Worm (Caenorhabditis elegans) whole organism, L2 larva: ENCODE measurements around the gene srh-120.

Experiments used
- alr-1 ChIP-seq: fragments of 150-350 bp; optimal IDR thresholded peaks from 2 replicates; lab custom pipeline; 2014; ENCODE audit warnings: missing biosample characterization, missing genetic modification characterization
- ama-1 ChIP-seq: fragments of 150-350 bp; optimal IDR thresholded peaks from 2 replicates; lab custom pipeline; 2018; ENCODE audit warnings: inconsistent platforms
- lsy-2 ChIP-seq, 2 experiments: fragments of 150-350 bp in 1 of 2; sonication (generic microtip) in 1 of 2; optimal IDR thresholded peaks; 2 replicates each; lab custom pipeline; 2014 to 2017; ENCODE audit warnings: missing biosample characterization in 2 of 2, missing genetic modification characterization in 2 of 2

DNA sequence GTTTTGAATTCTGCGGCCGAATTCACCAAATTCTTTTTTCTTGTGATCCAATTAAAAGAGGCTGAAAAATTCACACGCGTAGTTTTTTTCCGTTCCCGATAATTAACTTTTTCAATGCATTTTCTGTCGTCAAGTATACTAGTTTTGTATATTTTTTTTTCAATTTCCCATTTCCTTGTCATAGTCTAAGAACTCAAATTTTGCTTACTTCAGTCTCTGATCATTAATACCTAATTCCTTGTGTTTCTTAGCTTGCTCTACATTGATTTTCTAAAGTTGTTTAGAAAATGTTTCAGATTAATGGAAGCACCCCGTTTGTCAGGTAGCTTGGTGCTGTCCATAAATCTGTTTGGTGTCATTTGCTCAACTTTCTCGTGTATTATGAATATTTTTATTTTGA lies 35.4 kb downstream of the srh-120 start, which contains the start of gene srbc-27:
- TF ChIP-seq alr-1 (no peak), ama-1 (lab: Kevin White, UChicago) (no peak), lsy-2 (tag; optimal IDR thresholded peaks at IDR 0.05; lab: Kevin White, UChicago) (no peak)
